Worm (Caenorhabditis elegans) whole organism, young adult: ENCODE results near the gene Y34F4.3.
"Not testable (repeated sequence)": the region's sequence is repeated elsewhere in the genome, so short reads cannot be mapped to it uniquely, and the experiment has no call there.

Source experiments
- D2030.7 ChIP-seq: fragments of 200-800 bp; sonication (Bioruptor generic); IDR thresholded peaks from 2 replicates; pipeline ENCODE4 v1.3.6; 2022; ENCODE audit warnings: missing genetic modification reagents, missing genetic modification characterization, missing compliant biosample characterization
- F10E7.11 ChIP-seq: sonication (generic microtip); optimal IDR thresholded peaks from 2 replicates; lab custom pipeline; 2017; ENCODE audit warnings: mild to moderate bottlenecking, missing genetic modification characterization, moderate library complexity, missing compliant biosample characterization
- F39B2.1 ChIP-seq: fragments of 200-800 bp; sonication (Bioruptor generic); IDR thresholded peaks from 2 replicates; pipeline ENCODE4 v1.3.6; 2022; ENCODE audit warnings: missing genetic modification reagents, missing genetic modification characterization, missing compliant biosample characterization
- F57A8.1 ChIP-seq: fragments of 200-800 bp; sonication (Bioruptor generic); optimal IDR thresholded peaks from 2 replicates; lab custom pipeline; 2018; ENCODE audit warnings: mild to moderate bottlenecking, missing genetic modification characterization, moderate library complexity, missing compliant biosample characterization
- K11D2.4 ChIP-seq: fragments of 200-800 bp; sonication (Bioruptor generic); IDR thresholded peaks from 2 replicates; pipeline ENCODE4 v1.3.6; 2022; ENCODE audit warnings: missing genetic modification reagents, missing genetic modification characterization, missing compliant biosample characterization
- T07F8.4 ChIP-seq: sonication (generic microtip); optimal IDR thresholded peaks from 2 replicates; lab custom pipeline; 2016; ENCODE audit warnings: mild to moderate bottlenecking, missing genetic modification characterization, moderate library complexity, missing compliant biosample characterization
- T26A5.8 ChIP-seq: sonication (generic microtip); optimal IDR thresholded peaks from 2 replicates; lab custom pipeline; 2016; ENCODE audit warnings: missing genetic modification characterization, missing compliant biosample characterization
- Y56A3A.18 ChIP-seq: fragments of 200-800 bp; sonication (Bioruptor generic); IDR thresholded peaks from 2 replicates; pipeline ENCODE4 v1.3.6; 2022; ENCODE audit warnings: missing genetic modification reagents, missing genetic modification characterization, missing compliant biosample characterization
- Y79H2A.3 ChIP-seq: fragments of 200-800 bp; sonication (Bioruptor generic); conservative IDR thresholded peaks from 2 replicates; pipeline ENCODE4 v1.3.6; 2022; ENCODE audit warnings: missing genetic modification reagents, missing genetic modification characterization, missing compliant biosample characterization
- Y95B8A.8 ChIP-seq: fragments of 200-800 bp; sonication (Bioruptor generic); IDR thresholded peaks from 2 replicates; pipeline ENCODE4 v1.3.6; 2022; ENCODE audit warnings: missing genetic modification reagents, missing genetic modification characterization, missing compliant biosample characterization
- ZK185.1 ChIP-seq: sonication (generic microtip); optimal IDR thresholded peaks from 2 replicates; lab custom pipeline; 2016; ENCODE audit warnings: mild to moderate bottlenecking, missing genetic modification characterization, missing compliant biosample characterization; ENCODE audit not compliant: poor library complexity, severe bottlenecking
- ccch-3 ChIP-seq: fragments of 200-800 bp; sonication (Bioruptor generic); optimal IDR thresholded peaks from 2 replicates; lab custom pipeline; 2018; ENCODE audit warnings: mild to moderate bottlenecking, missing genetic modification characterization, missing compliant biosample characterization
- cebp-1 ChIP-seq, 2 experiments: fragments of 200-800 bp in 1 of 2; sonication (Bioruptor generic) in 1 of 2; sonication (generic microtip) in 1 of 2; IDR thresholded peaks in 1 of 2; optimal IDR thresholded peaks in 1 of 2; 2 replicates each; pipeline versions ENCODE4 v1.3.6 to Lab custom; 2017 to 2022; ENCODE audit warnings: missing compliant biosample characterization in 2 of 2, missing genetic modification characterization in 2 of 2, mild to moderate bottlenecking in 1 of 2, missing genetic modification reagents in 1 of 2, moderate library complexity in 1 of 2
- ceh-58 ChIP-seq: fragments of 200-800 bp; sonication (Bioruptor generic); IDR thresholded peaks from 2 replicates; pipeline ENCODE4 v1.3.6; 2022; ENCODE audit warnings: missing genetic modification characterization, missing compliant biosample characterization
- dpl-1 ChIP-seq: fragments of 150-350 bp; optimal IDR thresholded peaks from 2 replicates; lab custom pipeline; 2014; ENCODE audit warnings: missing biosample characterization, missing genetic modification reagents, missing genetic modification characterization
- egl-44 ChIP-seq: fragments of 200-800 bp; sonication (Bioruptor generic); IDR thresholded peaks from 2 replicates; pipeline ENCODE4 v1.3.6; 2022; ENCODE audit warnings: missing genetic modification reagents, missing genetic modification characterization, missing compliant biosample characterization
- egrh-3 ChIP-seq: fragments of 200-800 bp; sonication (Bioruptor generic); IDR thresholded peaks from 2 replicates; pipeline ENCODE4 v1.3.6; 2022; ENCODE audit warnings: missing genetic modification reagents, missing genetic modification characterization, missing compliant biosample characterization
- let-526 ChIP-seq: fragments of 200-800 bp; sonication (Bioruptor generic); IDR thresholded peaks from 2 replicates; pipeline ENCODE4 v1.3.6; 2022; ENCODE audit warnings: missing genetic modification reagents, missing genetic modification characterization, missing compliant biosample characterization
- let-607 ChIP-seq, 2 experiments: fragments of 200-800 bp in 1 of 2; sonication (Bioruptor generic) in 1 of 2; sonication (generic microtip) in 1 of 2; optimal IDR thresholded peaks; 2 replicates each; lab custom pipeline; 2016 to 2018; ENCODE audit warnings: mild to moderate bottlenecking in 2 of 2, missing compliant biosample characterization in 2 of 2, missing genetic modification characterization in 2 of 2, moderate library complexity in 2 of 2, missing genotype in 1 of 2
- lin-26 ChIP-seq: fragments of 200-800 bp; sonication (Bioruptor generic); IDR thresholded peaks from 2 replicates; pipeline ENCODE4 v1.3.6; 2022; ENCODE audit warnings: missing genetic modification reagents, missing genetic modification characterization, missing compliant biosample characterization
- lin-54 ChIP-seq: fragments of 200-800 bp; sonication (Bioruptor generic); optimal IDR thresholded peaks from 2 replicates; lab custom pipeline; 2018; ENCODE audit warnings: mild to moderate bottlenecking, missing genetic modification characterization, missing compliant biosample characterization
- lsl-1 ChIP-seq: fragments of 200-800 bp; sonication (Bioruptor generic); optimal IDR thresholded peaks from 2 replicates; lab custom pipeline; 2018; ENCODE audit warnings: mild to moderate bottlenecking, missing genetic modification characterization, moderate library complexity, missing compliant biosample characterization
- madf-3 ChIP-seq: fragments of 200-800 bp; sonication (Bioruptor generic); IDR thresholded peaks from 2 replicates; pipeline ENCODE4 v1.3.6; 2022; ENCODE audit warnings: missing genetic modification reagents, missing genetic modification characterization, missing compliant biosample characterization
- mcd-1 ChIP-seq: fragments of 200-800 bp; sonication (Bioruptor generic); IDR thresholded peaks from 2 replicates; pipeline ENCODE4 v1.3.6; 2022; ENCODE audit warnings: missing genetic modification reagents, missing genetic modification characterization, missing compliant biosample characterization
- mes-4 ChIP-seq: sonication (generic microtip); optimal IDR thresholded peaks from 2 replicates; lab custom pipeline; 2016; ENCODE audit warnings: missing genotype, missing genetic modification characterization, missing compliant biosample characterization
- nfya-1 ChIP-seq: sonication (generic microtip); optimal IDR thresholded peaks from 2 replicates; lab custom pipeline; 2017; ENCODE audit warnings: antibody characterized with exemption, missing compliant biosample characterization, missing genetic modification characterization, borderline replicate concordance; ENCODE audit not compliant: insufficient read depth
- nhr-120 ChIP-seq: fragments of 200-800 bp; sonication (Bioruptor generic); IDR thresholded peaks from 2 replicates; pipeline ENCODE4 v1.3.6; 2022; ENCODE audit warnings: missing genetic modification characterization, missing compliant biosample characterization
- rpc-1 ChIP-seq, 2 experiments: fragments of 150-350 bp in 1 of 2; sonication (generic microtip) in 1 of 2; optimal IDR thresholded peaks; 2 replicates each; lab custom pipeline; 2014 to 2018; ENCODE audit warnings: missing biosample characterization in 1 of 2, missing genetic modification characterization in 1 of 2, missing genetic modification reagents in 1 of 2, missing genotype in 1 of 2
- sdz-38 ChIP-seq: sonication (generic microtip); optimal IDR thresholded peaks from 2 replicates; lab custom pipeline; 2016; ENCODE audit warnings: missing genotype, missing genetic modification characterization, missing compliant biosample characterization
- sea-2 ChIP-seq: fragments of 200-800 bp; sonication (Bioruptor generic); IDR thresholded peaks from 2 replicates; pipeline ENCODE4 v1.3.6; 2022; ENCODE audit warnings: missing genetic modification characterization, missing compliant biosample characterization
- snpc-1.1 ChIP-seq: sonication (generic microtip); optimal IDR thresholded peaks from 2 replicates; lab custom pipeline; 2017; ENCODE audit warnings: missing genetic modification characterization, mild to moderate bottlenecking, missing compliant biosample characterization, antibody characterized with exemption, moderate library complexity, missing genotype, missing genetic modification reagents; ENCODE audit not compliant: insufficient read depth
- snpc-1.3 ChIP-seq: sonication (generic microtip); optimal IDR thresholded peaks from 2 replicates; lab custom pipeline; 2017; ENCODE audit warnings: missing genetic modification characterization, mild to moderate bottlenecking, missing compliant biosample characterization, antibody characterized with exemption, moderate library complexity, missing genotype, missing genetic modification reagents; ENCODE audit not compliant: insufficient read depth
- snpc-4 ChIP-seq, 5 experiments: fragments of 150-350 bp in 1 of 5; sonication (generic microtip) in 4 of 5; optimal IDR thresholded peaks; 2 replicates each; lab custom pipeline; 2014 to 2018; ENCODE audit warnings: missing genetic modification characterization in 5 of 5, missing biosample characterization in 3 of 5, antibody characterized with exemption in 2 of 5, mild to moderate bottlenecking in 2 of 5, missing compliant biosample characterization in 2 of 5, missing genotype in 2 of 5, moderate library complexity in 2 of 5, missing genetic modification reagents in 1 of 5
- somi-1 ChIP-seq: fragments of 200-800 bp; sonication (Bioruptor generic); optimal IDR thresholded peaks from 2 replicates; lab custom pipeline; 2018; ENCODE audit warnings: mild to moderate bottlenecking, missing genetic modification characterization, missing compliant biosample characterization
- tbp1 ChIP-seq: fragments of 200-800 bp; sonication (Bioruptor generic); optimal IDR thresholded peaks from 2 replicates; lab custom pipeline; 2018; ENCODE audit warnings: mild to moderate bottlenecking, missing genetic modification characterization, missing compliant biosample characterization
- zfh-2 ChIP-seq: fragments of 200-800 bp; sonication (Bioruptor generic); conservative IDR thresholded peaks from 2 replicates; pipeline ENCODE4 v1.3.6; 2022; ENCODE audit warnings: missing genetic modification reagents, missing genetic modification characterization, missing compliant biosample characterization
- ztf-22 ChIP-seq: fragments of 200-800 bp; sonication (Bioruptor generic); optimal IDR thresholded peaks from 2 replicates; lab custom pipeline; 2018; ENCODE audit warnings: mild to moderate bottlenecking, missing genetic modification characterization, moderate library complexity, missing compliant biosample characterization
- ztf-26 ChIP-seq: sonication (generic microtip); optimal IDR thresholded peaks from 2 replicates; lab custom pipeline; 2017; ENCODE audit warnings: missing genetic modification characterization, missing compliant biosample characterization
- ztf-28 ChIP-seq: fragments of 200-800 bp; sonication (Bioruptor generic); IDR thresholded peaks from 2 replicates; pipeline ENCODE4 v1.3.6; 2022; ENCODE audit warnings: missing genetic modification reagents, missing genetic modification characterization, missing compliant biosample characterization
- ztf-6 ChIP-seq: fragments of 200-800 bp; sonication (Bioruptor generic); IDR thresholded peaks from 2 replicates; pipeline ENCODE4 v1.3.6; 2022; ENCODE audit warnings: missing genetic modification reagents, missing genetic modification characterization, missing compliant biosample characterization

Gene Y34F4.3

ce11 chrIII:1009034-1009433, 6.9 kb downstream of the Y34F4.3 start:
- TF ChIP-seq lin-26 (GFP tag; lab: Robert Waterston, UW) (0 out of 2 replicates have a peak, but pooled peaks have one; percentile 52), zfh-2 (GFP tag; lab: Robert Waterston, UW) (0 out of 2 replicates have a peak, but pooled peaks have one; percentile 16), egrh-3 (GFP tag; lab: Robert Waterston, UW) (peak; percentile 38; the same call in 1 of the 2 replicates), tbp1 (GFP tag; lab: Kevin White, UChicago) (peak; percentile 26), rpc-1 (tag; optimal IDR thresholded peaks at IDR 0.05; lab: Kevin White, UChicago) (peak; percentile 22), Y79H2A.3 (GFP tag; lab: Robert Waterston, UW) (0 out of 2 replicates have a peak, but pooled peaks have one; percentile 22)
- not testable (repeated sequence) for TF ChIP-seq rpc-1 (optimal IDR thresholded peaks at IDR 0.05; lab: Kevin White, UChicago)
- TF ChIP-seq, all 124 proteins: peak for 6; not testable (repeated sequence) for 118

DNA sequence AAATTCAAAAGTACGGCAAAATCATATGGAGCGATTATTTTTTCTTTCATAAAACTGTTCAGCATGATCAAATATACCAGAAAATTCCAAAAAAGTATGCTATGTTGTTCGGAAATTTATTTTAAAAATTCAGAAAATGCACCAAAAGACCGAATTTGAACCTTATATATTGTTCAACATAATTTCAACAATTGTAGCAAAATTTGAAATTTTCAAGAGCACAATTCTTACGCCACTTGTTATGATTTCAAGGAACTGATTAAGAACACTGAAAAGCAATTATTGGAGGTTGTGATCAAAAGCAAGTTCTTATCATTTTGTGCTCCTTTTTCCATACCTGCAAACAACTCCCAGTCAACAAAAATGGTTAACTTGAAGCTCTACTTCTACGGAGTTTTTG, 7.9 kb downstream of the Y34F4.3 start, which contains the start of gene clc-27:
TSS of gene clc-27 (plus strand) at position 301 of the 400 bp plus-strand sequence.
- TF ChIP-seq lin-26 (GFP tag; lab: Robert Waterston, UW), result no peak
- TF ChIP-seq mcd-1, result no peak
- TF ChIP-seq snpc-1.1 (tag; lab: Kevin White, UChicago), result no peak
- no peak for TF ChIP-seq Y79H2A.3 (GFP tag; lab: Robert Waterston, UW)
- no peak for TF ChIP-seq ztf-6 (GFP tag; lab: Robert Waterston, UW)
- TF ChIP-seq ccch-3 (GFP tag; lab: Kevin White, UChicago), result no peak
- no peak for TF ChIP-seq F10E7.11 (tag; lab: Kevin White, UChicago)
- no peak for TF ChIP-seq ztf-26 (tag; lab: Kevin White, UChicago)
- TF ChIP-seq ztf-28 (GFP tag; lab: Robert Waterston, UW), result no peak
- no peak for TF ChIP-seq snpc-1.3 (tag; lab: Kevin White, UChicago)
- no peak for TF ChIP-seq snpc-4 (GFP tag; optimal IDR thresholded peaks at IDR 0.05; lab: Kevin White, UChicago)
- no peak for TF ChIP-seq snpc-4 (tag; optimal IDR thresholded peaks at IDR 0.05; lab: Kevin White, UChicago)
- no peak for TF ChIP-seq F39B2.1 (GFP tag; lab: Robert Waterston, UW)
- TF ChIP-seq ZK185.1 (tag; lab: Kevin White, UChicago), result no peak
- TF ChIP-seq sdz-38 (tag; lab: Kevin White, UChicago), result no peak

DNA sequence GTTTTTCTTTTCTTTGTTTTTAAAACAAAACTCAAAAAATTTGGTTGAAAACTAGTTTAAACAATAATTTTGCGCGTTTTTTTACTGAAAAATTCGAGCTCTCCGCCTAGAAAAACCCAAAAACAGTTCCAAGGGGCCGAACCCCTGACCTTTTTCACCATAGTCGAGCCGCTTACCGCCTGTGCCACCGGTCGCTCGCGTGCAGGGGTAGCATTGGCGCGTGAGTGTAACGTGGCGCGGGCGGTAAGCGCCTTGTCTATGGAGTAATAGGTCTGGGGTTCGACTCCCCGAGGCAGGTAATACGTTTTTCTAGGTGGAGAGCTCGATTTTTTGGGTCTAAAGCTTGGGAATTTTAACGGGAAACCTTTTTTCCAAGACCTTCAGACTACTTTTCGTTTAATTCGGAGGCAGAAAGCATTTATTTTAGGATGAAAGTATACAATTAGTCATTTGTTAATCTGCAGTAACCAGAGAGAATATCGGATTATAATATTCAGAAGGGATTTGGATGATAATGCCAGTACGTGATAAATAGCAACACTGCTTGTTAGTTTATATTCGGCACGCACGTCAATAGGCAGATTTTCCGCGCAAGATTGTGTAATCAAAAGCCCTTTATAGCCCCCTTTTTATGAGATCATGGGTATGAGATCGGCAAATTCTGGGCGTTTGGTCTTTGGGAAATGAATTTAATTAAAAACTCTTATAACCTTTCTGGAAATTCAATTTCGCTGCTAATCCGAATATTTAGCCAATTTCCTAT, 8.7 kb downstream of the Y34F4.3 start:
- TF ChIP-seq K11D2.4 (GFP tag; lab: Robert Waterston, UW) (no peak), egl-44 (GFP tag; lab: Robert Waterston, UW) (no peak), egrh-3 (GFP tag; lab: Robert Waterston, UW) (no peak), ceh-58 (no peak), lin-54 (GFP tag; lab: Kevin White, UChicago) (no peak), T07F8.4 (tag; lab: Kevin White, UChicago) (no peak), nfya-1 (tag; lab: Kevin White, UChicago) (no peak), F57A8.1 (GFP tag; lab: Kevin White, UChicago) (no peak), zfh-2 (GFP tag; lab: Robert Waterston, UW) (0 out of 2 replicates have a peak, but pooled peaks have one; percentile 46), D2030.7 (peak; percentile 39; the same call in 1 of the 2 replicates), Y56A3A.18 (no peak), madf-3 (no peak), T26A5.8 (tag; lab: Kevin White, UChicago) (no peak), nhr-120 (no peak), dpl-1 (GFP tag; lab: Kevin White, UChicago) (no peak), let-607 (tag; optimal IDR thresholded peaks at IDR 0.05; lab: Kevin White, UChicago) (no peak), sea-2 (GFP tag; lab: Robert Waterston, UW) (no peak), somi-1 (GFP tag; lab: Kevin White, UChicago) (no peak), rpc-1 (optimal IDR thresholded peaks at IDR 0.05; lab: Kevin White, UChicago) (no peak), rpc-1 (tag; optimal IDR thresholded peaks at IDR 0.05; lab: Kevin White, UChicago) (peak; percentile 40), let-526 (no peak), lsl-1 (GFP tag; lab: Kevin White, UChicago) (peak; percentile 5), cebp-1 (GFP tag; IDR thresholded peaks at IDR 0.05; lab: Robert Waterston, UW) (no peak), cebp-1 (tag; optimal IDR thresholded peaks at IDR 0.05; lab: Kevin White, UChicago) (no peak), Y95B8A.8 (no peak), ztf-22 (no peak), mes-4 (tag; lab: Kevin White, UChicago) (no peak)
